Fruit fly (Drosophila melanogaster) ovary, adult (tissue): ENCODE data around the gene CenB1A.

Experiments used
- CG17801 ChIP-seq: fragments of 200-800 bp; optimal IDR thresholded peaks from 2 replicates; lab custom pipeline; 2019; ENCODE audit warnings: missing biosample characterization, mild to moderate bottlenecking, missing genetic modification characterization, moderate library complexity; ENCODE audit not compliant: partially characterized antibody

Gene CenB1A

dm6 chr3R:23117683-23118470 is at the start of gene CenB1A, which contains the start of gene Rassf:
TSS of gene CenB1A (plus strand) at chr3R:23118400.
TSS of gene Rassf (minus strand) at chr3R:23117931.
- no peak for TF ChIP-seq CG17801 (GFP tag; lab: Kevin White, UChicago)

dm6 chr3R:23074480-23074879 is 43.7 kb upstream of the CenB1A start:
- no peak for TF ChIP-seq CG17801 (GFP tag; lab: Kevin White, UChicago)

dm6 chr3R:23081265-23081664 is 36.9 kb upstream of the CenB1A start:
- no peak for TF ChIP-seq CG17801 (GFP tag; lab: Kevin White, UChicago)

- TF ChIP-seq CG17801 (GFP tag; lab: Kevin White, UChicago), result no peak
Measured at dm6 chr3R:23088252-23088651, 29.9 kb upstream of the CenB1A start.

dm6 chr3R:23091586-23092228 is 26.5 kb upstream of the CenB1A start, which contains the start of the genes CG17110 and CG6726:
TSS of gene CG17110 (plus strand) at chr3R:23091724.
TSS of gene CG6726 (plus strand) at chr3R:23091724.
- TF ChIP-seq CG17801 (GFP tag; lab: Kevin White, UChicago), result peak; percentile 46

- no peak for TF ChIP-seq CG17801 (GFP tag; lab: Kevin White, UChicago)
Measured at dm6 chr3R:23095346-23095745, 22.9 kb upstream of the CenB1A start, which contains the start of gene CG17109. TSS of gene CG17109 (plus strand) at chr3R:23095690.

dm6 chr3R:23097197-23097809 is 20.9 kb upstream of the CenB1A start, which contains the start of gene CG6733:
TSS of gene CG6733 (plus strand) at chr3R:23097728.
- no peak for TF ChIP-seq CG17801 (GFP tag; lab: Kevin White, UChicago)

- TF ChIP-seq CG17801 (GFP tag; lab: Kevin White, UChicago), result no peak
Measured at dm6 chr3R:23099233-23099632, 19.0 kb upstream of the CenB1A start, which contains the start of gene CG6738. TSS of gene CG6738 (plus strand) at chr3R:23099533.

dm6 chr3R:23110724-23111123 is 7.5 kb upstream of the CenB1A start:
- TF ChIP-seq CG17801 (GFP tag; lab: Kevin White, UChicago), result no peak

- TF ChIP-seq CG17801 (GFP tag; lab: Kevin White, UChicago), result no peak
Measured at dm6 chr3R:23112680-23113362, 5.4 kb upstream of the CenB1A start, which contains the start of gene Cow. TSS of gene Cow (minus strand) at chr3R:23112730.

dm6 chr3R:23119873-23120272 is 1.7 kb downstream of the CenB1A start:
- no peak for TF ChIP-seq CG17801 (GFP tag; lab: Kevin White, UChicago)

dm6 chr3R:23120933-23121332 is 2.7 kb downstream of the CenB1A start:
- TF ChIP-seq CG17801 (GFP tag; lab: Kevin White, UChicago), result no peak

dm6 chr3R:23126241-23127022 is 8.2 kb downstream of the CenB1A start, which contains the start of gene CG31365:
TSS of gene CG31365 (minus strand) at chr3R:23126422.
- no peak for TF ChIP-seq CG17801 (GFP tag; lab: Kevin White, UChicago)

dm6 chr3R:23127796-23128195 is 9.6 kb downstream of the CenB1A start, which contains the start of gene CG31457:
TSS of gene CG31457 (minus strand) at chr3R:23127981.
- no peak for TF ChIP-seq CG17801 (GFP tag; lab: Kevin White, UChicago)
